Worm (Caenorhabditis elegans) whole organism, L2 larva: ENCODE results near the gene C27D6.1.

Experiments
- aly-2 ChIP-seq: fragments of 150-350 bp; optimal IDR thresholded peaks from 2 replicates; lab custom pipeline; 2014; ENCODE audit warnings: missing biosample characterization, missing genetic modification characterization
- blmp-1 ChIP-seq: sonication (generic microtip); optimal IDR thresholded peaks from 2 replicates; lab custom pipeline; 2017; ENCODE audit warnings: missing genetic modification characterization, mild to moderate bottlenecking, missing compliant biosample characterization, antibody characterized with exemption, moderate library complexity; ENCODE audit not compliant: insufficient read depth
- ceh-16 ChIP-seq: fragments of 150-350 bp; optimal IDR thresholded peaks from 2 replicates; lab custom pipeline; 2014; ENCODE audit warnings: missing biosample characterization, missing genetic modification characterization
- crh-2 ChIP-seq: sonication (generic microtip); optimal IDR thresholded peaks from 2 replicates; lab custom pipeline; 2017; ENCODE audit warnings: missing biosample characterization, missing genetic modification characterization
- elt-3 ChIP-seq: sonication (generic microtip); optimal IDR thresholded peaks from 2 replicates; lab custom pipeline; 2017; ENCODE audit warnings: missing biosample characterization, missing genetic modification characterization
- fos-1 ChIP-seq: fragments of 150-350 bp; optimal IDR thresholded peaks from 2 replicates; lab custom pipeline; 2014; ENCODE audit warnings: missing biosample characterization, missing genetic modification characterization
- lin-39 ChIP-seq: fragments of 150-350 bp; optimal IDR thresholded peaks from 2 replicates; lab custom pipeline; 2014; ENCODE audit warnings: missing biosample characterization, missing genetic modification reagents, missing genetic modification characterization
- mab-5 ChIP-seq: fragments of 150-350 bp; optimal IDR thresholded peaks from 2 replicates; lab custom pipeline; 2014; ENCODE audit warnings: missing biosample characterization, missing genetic modification characterization
- mdl-1 ChIP-seq, 2 experiments: fragments of 150-350 bp in 1 of 2; sonication (generic microtip) in 1 of 2; optimal IDR thresholded peaks; 2 replicates each; lab custom pipeline; 2017; ENCODE audit warnings: missing biosample characterization in 2 of 2, missing genetic modification characterization in 2 of 2
- nhr-12 ChIP-seq: fragments of 150-350 bp; optimal IDR thresholded peaks from 2 replicates; lab custom pipeline; 2014; ENCODE audit warnings: missing biosample characterization, missing genetic modification characterization
- snpc-4 ChIP-seq: fragments of 150-350 bp; optimal IDR thresholded peaks from 2 replicates; lab custom pipeline; 2014; ENCODE audit warnings: missing biosample characterization, missing genetic modification characterization
- unc-62 ChIP-seq: fragments of 150-350 bp; optimal IDR thresholded peaks from 2 replicates; lab custom pipeline; 2014; ENCODE audit warnings: missing biosample characterization, missing genetic modification reagents, missing genetic modification characterization
- zag-1 ChIP-seq: fragments of 150-350 bp; optimal IDR thresholded peaks from 2 replicates; lab custom pipeline; 2014; ENCODE audit warnings: missing biosample characterization, missing genetic modification characterization
- ztf-11 ChIP-seq: sonication (generic microtip); optimal IDR thresholded peaks from 2 replicates; lab custom pipeline; 2017; ENCODE audit warnings: missing biosample characterization, missing genetic modification characterization

- TF ChIP-seq ztf-11: no peak
- TF ChIP-seq unc-62 (GFP tag; lab: Kevin White, UChicago): no peak
- TF ChIP-seq zag-1: no peak
- no peak for TF ChIP-seq blmp-1 (tag; lab: Kevin White, UChicago)
- TF ChIP-seq elt-3: no peak
- no peak for TF ChIP-seq aly-2
- no peak for TF ChIP-seq crh-2 (tag; lab: Kevin White, UChicago)
- TF ChIP-seq mdl-1 (tag; optimal IDR thresholded peaks at IDR 0.05; lab: Kevin White, UChicago): no peak
- TF ChIP-seq snpc-4 (tag; lab: Kevin White, UChicago): no peak
- no peak for TF ChIP-seq fos-1
- TF ChIP-seq lin-39 (tag; lab: Kevin White, UChicago): no peak
- peak; percentile 0 for TF ChIP-seq mab-5 (tag; lab: Kevin White, UChicago)
- TF ChIP-seq nhr-12 (tag; lab: Kevin White, UChicago): no peak
- no peak for TF ChIP-seq ceh-16 (tag; lab: Kevin White, UChicago)
Measured at ce11 chrII:5222830-5223229, 50.3 kb downstream of the C27D6.1 start.
